Worm (Caenorhabditis elegans): Measurements from ENCODE around the gene ugt-14.
"Not testable (repeated sequence)": the region's sequence is repeated elsewhere in the genome, so short reads cannot be mapped to it uniquely, and the experiment has no call there.

ce11 chrV:4900020-4900419 lies 6.0 kb upstream of the ugt-14 start, which contains the start of gene ugt-10:
- not testable (repeated sequence) for TF ChIP-seq ceh-83 (GFP tag; optimal IDR thresholded peaks at IDR 0.05); nhr-76 (tag; optimal IDR thresholded peaks at IDR 0.05); elt-3 (tag; optimal IDR thresholded peaks at IDR 0.05); nhr-12 (tag; optimal IDR thresholded peaks at IDR 0.05); lsy-2 (tag; optimal IDR thresholded peaks at IDR 0.05); mab-5 (tag; optimal IDR thresholded peaks at IDR 0.05); sptf-1 (tag; optimal IDR thresholded peaks at IDR 0.05); ces-1 (GFP tag; optimal IDR thresholded peaks at IDR 0.05); snpc-4 (tag; optimal IDR thresholded peaks at IDR 0.05); nhr-28 (tag; optimal IDR thresholded peaks at IDR 0.05)
